Fruit fly (Drosophila melanogaster): ENCODE results near the gene Alp5.

Gene Alp5

DNA sequence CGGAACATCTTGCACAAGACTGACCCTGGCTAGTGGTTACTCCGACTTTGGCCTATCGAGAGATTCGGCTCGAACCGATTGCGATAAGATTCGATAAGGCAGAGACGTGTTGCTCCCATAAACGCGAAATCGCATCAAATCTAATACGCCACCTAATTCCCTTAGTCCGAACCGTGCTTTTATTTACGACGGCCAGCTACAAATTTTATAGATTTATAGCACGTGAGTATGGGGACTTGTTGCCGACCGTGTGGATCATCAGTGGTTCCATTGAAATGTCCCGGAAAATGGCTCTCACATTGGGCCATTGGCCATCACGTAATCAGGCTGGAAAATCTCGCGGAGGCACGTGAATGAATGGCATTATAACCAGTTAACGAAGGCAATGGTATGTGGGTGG lies at the start of gene Alp5:
Gene Alp5 (minus strand): TSS at position 24 of the 400 bp plus-strand sequence.
- TF ChIP-seq CG17801 (GFP tag; optimal IDR thresholded peaks at IDR 0.05; ENCODE audit: partially characterized antibody), result no peak

DNA sequence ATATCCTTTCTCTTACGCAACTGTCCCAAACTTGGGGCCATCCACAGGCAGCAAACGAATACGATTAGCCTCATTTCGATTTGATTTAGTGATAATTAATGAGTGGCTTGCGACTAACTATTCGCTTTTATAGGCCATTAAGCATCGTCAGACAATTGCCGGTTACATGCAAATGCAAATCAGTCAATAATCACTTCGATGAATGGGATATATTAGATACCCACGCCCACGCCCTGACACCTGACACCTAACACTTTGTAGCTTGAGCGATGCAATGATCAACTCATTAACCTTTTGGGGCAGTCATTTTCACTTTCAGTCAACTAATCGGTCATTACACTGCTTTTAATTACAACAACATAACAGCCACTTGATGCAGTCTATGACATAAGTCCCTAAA lies 44.1 kb upstream of the Alp5 start, which contains the start of gene Jhbp15:
Gene Jhbp15 (minus strand): TSS at position 101 of the 400 bp plus-strand sequence.
- TF ChIP-seq CG17801 (GFP tag; optimal IDR thresholded peaks at IDR 0.05; ENCODE audit: partially characterized antibody), result no peak

DNA sequence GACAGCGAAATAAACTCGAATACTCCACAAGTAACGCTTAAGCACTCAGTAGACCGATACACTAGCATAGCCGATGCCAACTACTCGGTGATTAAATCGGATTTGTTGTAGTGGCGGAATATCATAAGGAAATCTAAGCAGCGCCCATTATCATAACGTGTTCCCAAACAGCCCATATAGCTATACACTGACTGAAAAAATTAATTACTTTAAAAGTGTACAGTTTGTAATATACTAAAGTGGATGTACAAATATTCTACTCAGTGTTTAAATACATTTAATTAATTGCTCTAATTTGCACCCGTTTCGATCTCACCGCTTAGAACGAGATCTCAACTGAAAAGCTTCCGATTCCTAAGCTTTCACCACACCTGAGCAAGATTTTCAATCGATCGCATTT lies 41.9 kb upstream of the Alp5 start, which contains the start of gene CG7079:
Gene CG7079 (minus strand): TSS at position 101 of the 400 bp plus-strand sequence.
- no peak for TF ChIP-seq CG17801 (GFP tag; optimal IDR thresholded peaks at IDR 0.05; ENCODE audit: partially characterized antibody)

DNA sequence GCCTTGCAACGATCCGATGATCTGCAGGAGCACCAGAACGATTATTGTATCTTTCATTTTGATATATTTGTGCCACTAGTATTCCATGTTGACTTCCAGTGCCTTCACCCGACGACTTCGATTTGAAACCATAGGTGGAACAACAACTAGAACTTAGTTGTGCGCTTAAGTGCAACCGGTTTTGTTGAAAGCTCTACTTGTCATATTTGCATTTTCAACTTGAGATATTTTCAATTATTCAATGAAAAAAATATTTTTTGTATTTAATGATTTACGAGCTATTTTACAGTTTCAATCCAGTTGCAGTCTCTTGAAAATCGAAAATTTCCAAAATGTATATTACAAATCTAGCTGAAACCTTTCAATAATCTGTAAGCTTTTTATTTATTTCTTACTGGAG lies 40.1 kb upstream of the Alp5 start, which contains the start of gene CG31207:
Gene CG31207 (minus strand): TSS at position 101 of the 400 bp plus-strand sequence.
- TF ChIP-seq CG17801 (GFP tag; optimal IDR thresholded peaks at IDR 0.05; ENCODE audit: partially characterized antibody), result no peak

DNA sequence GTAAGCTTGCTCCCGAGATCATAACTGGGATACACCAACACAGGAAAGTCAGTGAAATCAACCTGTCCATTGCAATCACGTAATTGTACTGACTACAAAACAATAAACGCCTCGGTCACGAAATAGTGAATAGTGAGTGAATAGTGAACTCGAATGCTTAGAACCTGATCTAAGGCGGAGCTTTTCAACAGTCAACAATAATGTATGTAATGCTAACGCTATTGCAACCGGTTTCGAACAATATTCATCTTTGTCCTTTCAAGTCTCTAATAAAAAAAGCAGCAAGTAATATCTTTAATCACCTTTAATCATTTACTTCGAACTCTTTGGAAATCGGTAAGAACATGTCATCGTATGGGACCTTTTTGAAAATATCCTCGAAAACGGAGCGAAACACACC lies 39.0 kb upstream of the Alp5 start, which contains the start of gene CG31189:
Gene CG31189 (minus strand): TSS at position 101 of the 400 bp plus-strand sequence.
- no peak for TF ChIP-seq CG17801 (GFP tag; optimal IDR thresholded peaks at IDR 0.05; ENCODE audit: partially characterized antibody)

DNA sequence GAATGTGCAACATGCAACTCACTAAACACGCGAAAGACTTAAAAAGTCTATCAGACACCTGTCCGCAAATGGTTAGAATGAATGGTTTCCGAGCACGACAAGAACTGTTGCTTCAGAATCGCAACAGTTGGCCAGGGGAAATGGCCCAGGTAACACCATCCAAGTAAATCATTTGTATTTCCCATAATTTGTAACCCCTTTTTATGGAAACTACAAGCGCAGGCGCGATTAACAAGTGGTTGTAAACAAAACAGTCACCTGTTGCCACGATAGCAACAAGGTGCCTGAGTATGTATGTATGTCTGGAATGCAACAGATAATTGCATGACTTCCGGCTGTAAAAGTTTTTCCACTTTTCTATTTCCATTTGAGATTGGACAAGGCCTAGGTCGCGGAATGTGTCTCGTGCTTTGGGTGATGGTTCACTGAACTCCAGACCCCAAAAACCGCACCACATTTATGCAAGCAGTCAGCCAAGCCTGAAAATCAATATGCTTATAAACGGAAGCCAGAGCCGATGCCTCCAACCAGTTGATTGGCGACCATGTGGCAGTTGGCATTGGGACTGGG lies 36.8 kb upstream of the Alp5 start, which contains the start of gene CG12278:
Gene CG12278 (plus strand): TSS at position 520 of the 570 bp plus-strand sequence.
- TF ChIP-seq CG17801 (GFP tag; optimal IDR thresholded peaks at IDR 0.05; ENCODE audit: partially characterized antibody), result no peak

DNA sequence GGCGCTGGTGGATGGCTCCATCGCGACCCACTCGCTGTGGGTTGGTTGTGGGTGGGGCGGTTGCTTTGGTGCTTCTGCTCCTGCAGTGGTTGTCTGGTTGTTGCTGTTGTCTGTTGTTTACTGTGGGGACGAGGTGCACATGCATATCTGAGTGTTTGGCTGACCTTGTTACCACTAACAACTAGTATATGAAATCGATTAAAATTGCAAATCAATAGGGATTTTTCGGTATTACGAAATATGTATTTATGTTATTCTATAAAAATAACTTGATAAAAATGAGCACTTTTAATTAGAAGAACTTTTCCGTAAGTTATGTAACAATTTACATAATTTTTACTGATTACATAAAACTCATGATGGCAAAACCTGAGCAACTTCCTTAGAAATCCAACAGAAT lies 35.6 kb upstream of the Alp5 start, which contains the start of gene Dhc93AB:
Gene Dhc93AB (minus strand): TSS at position 101 of the 400 bp plus-strand sequence.
- no peak for TF ChIP-seq CG17801 (GFP tag; optimal IDR thresholded peaks at IDR 0.05; ENCODE audit: partially characterized antibody)

DNA sequence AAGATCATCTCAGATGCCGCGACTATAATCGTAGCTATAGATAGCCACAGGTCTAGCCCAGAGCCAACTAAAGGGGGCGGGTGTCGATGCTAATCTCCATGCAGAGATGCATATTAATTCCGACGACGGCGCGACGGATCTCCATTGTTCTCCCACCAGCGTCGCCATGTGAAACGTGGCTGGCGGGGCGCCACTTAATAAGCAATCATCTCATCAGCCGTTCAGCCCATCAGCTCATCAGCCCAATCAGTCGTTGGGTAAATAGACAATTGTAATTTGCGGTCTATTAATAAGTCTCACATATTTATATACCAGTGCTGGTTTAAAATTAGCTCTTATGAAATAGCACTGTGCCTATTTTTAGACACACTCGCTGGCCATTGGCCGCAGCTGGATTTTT lies 18.7 kb upstream of the Alp5 start:
- no peak for TF ChIP-seq CG17801 (GFP tag; optimal IDR thresholded peaks at IDR 0.05; ENCODE audit: partially characterized antibody)

DNA sequence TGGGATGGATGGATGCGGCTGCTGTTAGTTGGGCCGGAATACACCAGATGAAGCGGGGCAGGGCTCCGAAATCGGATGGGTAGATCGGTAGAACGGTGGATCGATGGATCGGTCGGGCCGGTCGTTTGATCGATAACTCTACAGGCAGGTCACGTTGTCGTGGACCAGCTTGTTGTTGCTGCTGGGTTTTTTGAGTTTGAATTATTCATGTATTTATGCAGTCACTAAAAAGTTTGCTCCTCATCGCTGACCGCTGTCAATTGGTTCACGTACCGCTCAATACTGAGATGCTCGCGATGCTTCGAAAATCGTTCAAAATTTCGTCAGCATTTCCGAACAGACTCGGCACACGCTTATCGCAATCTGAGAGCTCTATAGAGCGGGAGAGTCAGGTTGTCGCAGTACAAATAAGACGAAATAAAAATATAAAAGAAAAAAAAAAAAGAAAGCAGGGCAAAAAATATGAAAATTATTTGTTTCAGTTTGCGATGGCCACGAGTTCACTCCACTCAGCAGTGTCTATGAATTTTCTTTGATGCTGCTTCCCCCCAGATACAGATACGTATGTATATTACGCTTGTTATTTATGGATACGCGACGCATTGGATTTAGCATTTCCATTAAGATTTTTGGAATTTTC lies 17.2 kb upstream of the Alp5 start, which contains the start of gene peg:
Gene peg (minus strand): TSS at position 262 of the 640 bp plus-strand sequence.
- TF ChIP-seq CG17801 (GFP tag; optimal IDR thresholded peaks at IDR 0.05; ENCODE audit: partially characterized antibody), result no peak

DNA sequence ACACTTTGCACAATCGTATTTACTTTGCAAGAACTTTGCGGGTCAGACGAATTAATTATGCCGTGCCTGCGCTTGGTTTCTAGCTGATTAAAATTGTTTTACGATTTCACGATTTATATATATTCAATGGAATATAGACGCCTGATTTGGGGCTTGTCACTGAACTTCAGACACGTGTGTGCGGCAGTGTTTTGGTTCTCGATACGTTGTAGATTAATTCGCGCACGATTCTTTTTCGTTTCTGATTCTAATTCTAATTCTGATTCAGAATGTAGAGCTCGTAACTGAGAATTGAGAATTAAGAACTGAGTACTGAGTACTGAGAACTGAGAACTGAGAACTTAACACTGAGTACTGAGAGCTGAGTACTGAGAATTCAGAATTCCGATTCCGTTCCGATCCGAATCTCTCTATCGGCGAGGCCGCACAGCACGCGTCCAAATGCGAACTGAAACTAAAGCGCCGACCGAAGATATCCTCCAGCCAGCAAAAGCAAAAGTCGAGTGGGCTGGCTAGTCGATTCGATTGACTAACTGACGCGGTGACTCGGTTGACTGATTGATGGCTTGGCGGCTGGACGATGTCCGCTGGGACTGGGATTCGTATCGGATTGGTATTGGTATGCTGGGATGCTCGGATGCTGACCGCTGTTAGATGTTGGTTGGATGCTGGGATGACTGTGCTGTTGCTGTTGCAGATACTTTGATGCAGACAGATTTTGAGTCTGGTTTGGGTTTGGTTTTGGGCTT lies 16.2 kb upstream of the Alp5 start:
- TF ChIP-seq CG17801 (GFP tag; optimal IDR thresholded peaks at IDR 0.05; ENCODE audit: partially characterized antibody), result no peak

DNA sequence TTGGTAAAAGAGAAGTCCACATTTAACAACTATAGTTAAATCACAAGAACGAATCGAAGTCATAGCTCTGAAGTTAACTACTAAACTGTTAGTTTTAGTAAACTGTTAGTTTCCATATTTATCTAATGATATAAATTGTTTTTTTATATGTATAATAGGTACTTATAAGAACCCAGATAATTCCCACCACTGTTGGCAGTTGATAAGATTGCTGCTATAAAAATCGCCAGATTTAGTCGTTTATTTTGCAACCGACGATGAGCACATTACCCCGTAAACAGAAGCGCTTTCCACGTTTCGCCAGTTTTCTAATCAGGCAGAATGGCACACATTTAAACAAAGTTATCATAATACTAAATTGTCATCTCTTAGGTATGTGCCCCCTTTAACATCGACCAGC lies 12.3 kb upstream of the Alp5 start:
- TF ChIP-seq CG17801 (GFP tag; optimal IDR thresholded peaks at IDR 0.05; ENCODE audit: partially characterized antibody), result no peak

DNA sequence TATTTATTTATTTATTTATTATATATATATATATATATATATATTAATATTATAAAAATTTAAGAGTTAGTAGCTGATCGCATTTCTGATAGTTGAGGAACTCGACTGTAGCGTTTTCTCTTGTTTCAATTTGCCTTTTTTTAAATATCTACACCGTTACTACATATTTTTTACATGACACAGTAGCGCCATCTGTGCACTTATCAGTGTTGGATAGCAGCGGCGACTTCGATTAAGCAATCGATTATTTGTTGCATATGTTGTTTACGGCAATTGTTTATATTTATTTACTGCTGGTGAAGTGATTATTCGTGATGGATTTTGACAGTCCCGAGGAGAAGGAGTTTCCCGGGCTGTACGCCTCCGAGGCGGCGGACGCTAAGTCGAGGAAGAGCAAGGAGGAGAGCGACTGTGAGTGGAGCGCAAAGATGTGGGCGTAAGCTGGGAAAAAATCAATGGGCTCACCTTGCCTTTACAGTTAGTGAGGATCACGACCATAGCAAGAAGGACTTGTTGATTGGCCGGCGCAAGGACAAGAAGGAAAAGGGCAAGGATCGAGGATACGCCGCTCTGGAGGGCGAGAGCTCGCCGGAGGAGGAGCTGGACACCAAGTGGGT lies 10.8 kb upstream of the Alp5 start, which contains the start of gene Rlip:
Gene Rlip (plus strand): TSS at position 221 of the 617 bp plus-strand sequence.
- TF ChIP-seq CG17801 (GFP tag; optimal IDR thresholded peaks at IDR 0.05; ENCODE audit: partially characterized antibody), result peak; percentile 69

DNA sequence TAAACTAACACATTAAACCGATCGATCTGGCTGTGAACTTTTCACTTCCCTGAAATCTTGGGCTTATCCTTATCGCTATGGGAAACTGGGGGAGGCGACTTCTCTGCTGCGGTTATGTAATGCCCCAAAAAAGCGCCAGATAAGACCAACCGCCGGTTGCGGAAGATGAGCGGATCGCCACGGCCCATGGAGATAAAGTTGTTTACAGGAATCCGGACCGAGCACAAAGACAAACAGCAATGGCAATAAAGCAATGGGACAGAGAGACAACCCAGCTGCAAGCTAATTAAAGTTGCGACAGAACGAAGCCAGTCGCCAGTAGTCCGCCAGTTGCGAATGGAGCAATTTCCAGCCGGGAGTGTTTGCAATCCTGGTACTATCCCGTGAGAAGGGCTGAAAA lies 8.8 kb upstream of the Alp5 start, which contains the start of gene CG5697:
Gene CG5697 (plus strand): TSS at position 314 of the 400 bp plus-strand sequence.
- no peak for TF ChIP-seq CG17801 (GFP tag; optimal IDR thresholded peaks at IDR 0.05; ENCODE audit: partially characterized antibody)

DNA sequence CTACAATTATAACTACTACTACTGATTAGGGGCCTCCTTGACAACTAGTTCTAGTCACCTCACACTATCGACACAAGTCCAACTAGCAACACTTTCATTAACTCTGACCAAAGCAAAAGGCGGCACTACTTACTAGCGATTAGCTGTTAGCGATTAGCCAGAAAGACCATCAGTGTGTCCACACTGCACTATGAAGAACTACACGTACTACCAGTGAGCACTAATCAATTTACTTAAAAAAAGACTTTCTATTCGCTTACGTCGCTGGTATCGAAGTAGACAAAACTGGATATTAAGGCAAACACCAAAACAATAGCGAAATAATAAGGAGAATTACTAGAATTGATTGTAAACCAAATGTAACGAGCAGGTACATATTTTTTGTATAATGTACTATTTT lies 7.0 kb upstream of the Alp5 start:
- TF ChIP-seq CG17801 (GFP tag; optimal IDR thresholded peaks at IDR 0.05; ENCODE audit: partially characterized antibody), result no peak

DNA sequence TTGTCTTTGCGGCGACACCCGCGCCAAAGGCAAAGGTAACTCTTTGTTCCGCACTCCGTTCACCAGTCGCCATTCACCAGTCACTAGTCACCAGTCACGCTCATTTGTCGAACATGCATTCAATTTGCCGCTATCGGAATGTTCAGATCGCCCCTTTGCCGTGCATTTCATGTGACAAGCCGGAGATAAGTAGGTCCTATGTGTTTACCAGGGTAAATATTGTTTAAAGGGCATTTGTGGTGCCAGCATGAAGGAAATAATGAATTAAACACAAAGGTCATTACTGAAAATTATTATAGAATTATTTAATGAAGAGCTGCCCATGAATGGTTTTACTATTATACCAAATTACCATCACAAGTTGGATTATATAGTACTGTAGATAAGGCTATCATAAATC lies 5.7 kb downstream of the Alp5 start:
- no peak for TF ChIP-seq CG17801 (GFP tag; optimal IDR thresholded peaks at IDR 0.05; ENCODE audit: partially characterized antibody)

All from ovary, adult (tissue).